Worm (Caenorhabditis elegans): ENCODE measurements around the gene T01C4.8.

Gene T01C4.8

DNA sequence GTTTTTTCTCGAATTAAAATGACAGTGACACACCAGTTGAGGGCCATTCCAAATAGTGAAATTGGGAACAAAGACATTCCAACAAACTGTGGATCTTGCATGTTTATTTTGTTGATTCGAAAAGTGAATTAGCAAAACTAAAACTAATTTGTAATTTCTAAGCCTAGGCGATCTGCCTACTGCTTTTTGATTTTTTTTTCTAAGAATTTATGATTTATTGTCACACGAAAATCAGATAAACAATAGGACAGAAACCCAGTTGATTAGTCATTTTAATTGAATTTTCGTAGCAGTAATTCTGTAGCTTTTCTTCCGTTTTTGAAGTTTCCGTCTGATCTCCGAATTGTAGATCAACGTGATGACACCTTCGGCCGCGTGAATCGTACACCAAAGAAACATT, 10.6 kb downstream of the T01C4.8 start, which contains the start of gene srx-33:
srx-33 (minus strand) TSS at position 101 of the 400 bp plus-strand sequence.
- TF ChIP-seq unc-39 (tag; optimal IDR thresholded peaks at IDR 0.05) (no peak), lin-13 (GFP tag; optimal IDR thresholded peaks at IDR 0.05) (no peak), ZK546.5 (tag; optimal IDR thresholded peaks at IDR 0.05) (no peak)

ce11 chrV:7112223-7112622, 17.1 kb downstream of the T01C4.8 start:
- TF ChIP-seq T26A8.4 (GFP tag; IDR thresholded peaks at IDR 0.05) = no peak
- TF ChIP-seq unc-62 (GFP tag; optimal IDR thresholded peaks at IDR 0.05 in 1 of 2) = peak in 1 of 2 experiments; percentile 89
- TF ChIP-seq unc-62 (tag; optimal IDR thresholded peaks at IDR 0.05) = no peak
- no peak for TF ChIP-seq nhr-28 (tag; optimal IDR thresholded peaks at IDR 0.05)
- TF ChIP-seq zip-2 (tag; optimal IDR thresholded peaks at IDR 0.05) = no peak
- TF ChIP-seq F49E8.2 (tag; optimal IDR thresholded peaks at IDR 0.05; ENCODE audit: borderline replicate concordance) = no peak
- peak; percentile 62 for TF ChIP-seq aha-1 (tag)

ce11 chrV:7111276-7111675, 18.1 kb downstream of the T01C4.8 start:
- TF ChIP-seq rbr-2 (tag; optimal IDR thresholded peaks at IDR 0.05) = peak; percentile 24
- peak in 1 of 2 experiments; percentile 56 for TF ChIP-seq unc-62 (GFP tag; optimal IDR thresholded peaks at IDR 0.05 in 1 of 2)
- TF ChIP-seq unc-62 (tag; optimal IDR thresholded peaks at IDR 0.05) = no peak
- no peak for TF ChIP-seq lim-7 (GFP tag; IDR thresholded peaks at IDR 0.05)
- TF ChIP-seq nhr-111 (GFP tag; optimal IDR thresholded peaks at IDR 0.05) = no peak
- TF ChIP-seq attf-4 (tag; optimal IDR thresholded peaks at IDR 0.05) = no peak
- peak; percentile 80 for TF ChIP-seq fkh-10 (GFP tag; optimal IDR thresholded peaks at IDR 0.05)
- peak; percentile 71 for TF ChIP-seq ces-1 (GFP tag; optimal IDR thresholded peaks at IDR 0.05)
- no peak for TF ChIP-seq nhr-10 (tag; optimal IDR thresholded peaks at IDR 0.05)

- TF ChIP-seq snpc-1.2 (GFP tag; IDR thresholded peaks at IDR 0.05) (no peak), nhr-25 (tag; optimal IDR thresholded peaks at IDR 0.05; ENCODE audit: borderline replicate concordance, insufficient read depth) (no peak), nhr-48 (tag; optimal IDR thresholded peaks at IDR 0.05) (no peak), set-16 (GFP tag; IDR thresholded peaks at IDR 0.05) (no peak), ztf-11 (tag; optimal IDR thresholded peaks at IDR 0.05) (no peak), nhr-41 (GFP tag; IDR thresholded peaks at IDR 0.05) (no peak), aly-2 (tag; optimal IDR thresholded peaks at IDR 0.05) (no peak), ama-1 (optimal IDR thresholded peaks at IDR 0.05) (no peak), hlh-11 (tag; optimal IDR thresholded peaks at IDR 0.05) (no peak), mes-2 (tag; optimal IDR thresholded peaks at IDR 0.05; ENCODE audit: poor library complexity, severe bottlenecking) (no peak), lin-15B (tag; optimal IDR thresholded peaks at IDR 0.05) (no peak), ctbp-1 (GFP tag; IDR thresholded peaks at IDR 0.05) (no peak), nhr-237 (tag; optimal IDR thresholded peaks at IDR 0.05) (no peak), nhr-11 (tag; optimal IDR thresholded peaks at IDR 0.05) (no peak), dmd-9 (GFP tag; IDR thresholded peaks at IDR 0.05) (no peak), mdl-1 (tag; optimal IDR thresholded peaks at IDR 0.05) (no peak), tra-1 (GFP tag; IDR thresholded peaks at IDR 0.05) (no peak), Y48G9A.11 (GFP tag; IDR thresholded peaks at IDR 0.05) (no peak), duxl-1 (tag; optimal IDR thresholded peaks at IDR 0.05; ENCODE audit: poor library complexity) (no peak)
These were observed 19.0 kb downstream of the T01C4.8 start for ce11 chrV:7110370-7110769.
